Worm (Caenorhabditis elegans) whole organism, L4/young adult: ENCODE results near the gene srj-37.

Source experiments
- W03F9.2 ChIP-seq: fragments of 150-350 bp; optimal IDR thresholded peaks from 2 replicates; lab custom pipeline; 2014; ENCODE audit warnings: missing biosample characterization, missing genetic modification characterization
- dao-5 ChIP-seq: sonication (generic microtip); optimal IDR thresholded peaks from 2 replicates; lab custom pipeline; 2016; ENCODE audit warnings: missing genotype, missing genetic modification characterization, moderate library complexity, missing compliant biosample characterization
- him-1 ChIP-seq: sonication (generic microtip); optimal IDR thresholded peaks from 2 replicates; lab custom pipeline; 2016; ENCODE audit warnings: missing genotype, missing genetic modification reagents, missing genetic modification characterization, missing compliant biosample characterization

ce11 chrV:627585-627984, 10.8 kb upstream of the srj-37 start, which contains the start of gene F48G7.8:
- TF ChIP-seq him-1 (tag; lab: Kevin White, UChicago) (no peak), dao-5 (tag; lab: Kevin White, UChicago) (no peak), W03F9.2 (tag; lab: Kevin White, UChicago) (no peak)
